Worm (Caenorhabditis elegans): ENCODE measurements around the gene sri-25.

The sri-25 gene

DNA sequence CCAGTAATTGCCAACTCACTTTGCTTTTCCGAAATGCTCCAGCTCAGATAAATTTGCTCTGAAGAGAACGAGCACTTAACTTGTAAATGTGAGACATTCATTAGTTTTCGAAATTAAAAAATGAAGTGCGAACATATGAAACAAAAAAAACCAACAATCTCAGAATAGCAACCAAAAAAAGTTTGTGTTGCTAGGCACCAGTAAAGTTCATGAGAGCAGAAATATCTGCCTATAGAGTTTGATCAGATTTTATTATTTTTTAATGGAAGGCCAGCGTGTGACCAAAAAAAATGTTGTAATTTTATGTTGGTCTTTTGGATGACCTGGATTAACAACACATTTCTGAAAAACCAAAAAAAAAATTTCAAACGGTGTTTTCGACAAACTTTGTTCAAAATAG, 47.3 kb downstream of the sri-25 start, which contains the start of gene M01B2.12:
M01B2.12 (minus strand) TSS at position 101 of the 400 bp plus-strand sequence.
- TF ChIP-seq lin-39 (tag; optimal IDR thresholded peaks at IDR 0.05): no peak
- TF ChIP-seq aly-2 (tag; optimal IDR thresholded peaks at IDR 0.05): no peak
- TF ChIP-seq ceh-28 (tag; optimal IDR thresholded peaks at IDR 0.05): no peak
- TF ChIP-seq sea-2 (GFP tag; optimal IDR thresholded peaks at IDR 0.05): no peak
- no peak for TF ChIP-seq nhr-28 (tag; optimal IDR thresholded peaks at IDR 0.05)
- no peak for TF ChIP-seq mml-1 (tag; optimal IDR thresholded peaks at IDR 0.05)
- TF ChIP-seq egl-5 (tag; optimal IDR thresholded peaks at IDR 0.05): no peak
- TF ChIP-seq snpc-4 (tag; optimal IDR thresholded peaks at IDR 0.05): no peak
- no peak for TF ChIP-seq unc-62 (GFP tag; optimal IDR thresholded peaks at IDR 0.05)

- TF ChIP-seq nhr-12 (tag; optimal IDR thresholded peaks at IDR 0.05) (no peak), lsy-12 (tag; optimal IDR thresholded peaks at IDR 0.05) (no peak), elt-3 (tag; optimal IDR thresholded peaks at IDR 0.05) (no peak), nfya-1 (tag; optimal IDR thresholded peaks at IDR 0.05; ENCODE audit: insufficient read depth) (no peak), ztf-11 (tag; optimal IDR thresholded peaks at IDR 0.05) (no peak), elt-2 (tag; optimal IDR thresholded peaks at IDR 0.05) (no peak), nhr-237 (tag; optimal IDR thresholded peaks at IDR 0.05) (no peak), ceh-16 (tag; optimal IDR thresholded peaks at IDR 0.05) (no peak), ztf-4 (tag; optimal IDR thresholded peaks at IDR 0.05) (no peak)
Measured at ce11 chrV:15265814-15266213, 49.0 kb downstream of the sri-25 start, which contains the start of gene M01B2.13. Gene M01B2.13, minus strand, starts transcription at chrV:15265914.

ce11 chrV:15267405-15267804, 50.6 kb downstream of the sri-25 start, which contains the start of gene T10H4.13:
Gene T10H4.13, minus strand, starts transcription at chrV:15267505.
- no peak for TF ChIP-seq lsy-12 (tag; optimal IDR thresholded peaks at IDR 0.05)
- no peak for TF ChIP-seq ceh-82 (tag; optimal IDR thresholded peaks at IDR 0.05)
- TF ChIP-seq skn-1 (tag; optimal IDR thresholded peaks at IDR 0.05): no peak
- TF ChIP-seq fos-1 (tag; optimal IDR thresholded peaks at IDR 0.05): no peak
- no peak for TF ChIP-seq nhr-11 (tag; optimal IDR thresholded peaks at IDR 0.05)
- no peak for TF ChIP-seq R02D3.7 (tag; optimal IDR thresholded peaks at IDR 0.05)
- no peak for TF ChIP-seq ceh-28 (tag; optimal IDR thresholded peaks at IDR 0.05)
- no peak for TF ChIP-seq unc-39 (tag; optimal IDR thresholded peaks at IDR 0.05)
- no peak for TF ChIP-seq nhr-67 (tag; optimal IDR thresholded peaks at IDR 0.05)
- TF ChIP-seq snpc-4 (tag; optimal IDR thresholded peaks at IDR 0.05): no peak

DNA sequence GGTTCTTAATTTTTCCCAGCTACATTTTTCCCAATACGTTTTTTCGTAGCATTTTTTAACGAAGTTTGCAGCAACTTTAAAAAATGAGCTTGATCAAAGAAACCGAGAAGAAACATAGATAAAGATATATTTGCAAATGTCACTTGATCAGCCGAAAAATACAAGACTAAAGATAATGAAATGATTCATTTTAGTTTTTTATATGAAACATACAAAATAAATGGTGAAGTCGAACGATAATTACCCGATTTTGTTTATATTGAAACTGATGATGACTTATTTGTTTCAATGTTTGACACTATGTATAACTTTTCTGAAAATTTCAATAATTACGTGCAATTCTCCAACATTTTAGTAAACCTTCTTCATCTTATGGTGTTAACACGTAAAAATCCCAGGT, 51.5 kb downstream of the sri-25 start, which contains the start of gene srw-22:
srw-22 (plus strand) TSS at position 301 of the 400 bp plus-strand sequence.
- no peak for TF ChIP-seq sea-2 (GFP tag; optimal IDR thresholded peaks at IDR 0.05)
- no peak for TF ChIP-seq fkh-2 (tag; optimal IDR thresholded peaks at IDR 0.05)
- no peak for TF ChIP-seq egl-27 (tag; optimal IDR thresholded peaks at IDR 0.05)
- no peak for TF ChIP-seq lin-15B (tag; optimal IDR thresholded peaks at IDR 0.05)
- TF ChIP-seq snpc-4 (tag; optimal IDR thresholded peaks at IDR 0.05): no peak
- no peak for TF ChIP-seq ceh-9 (tag; optimal IDR thresholded peaks at IDR 0.05)
- no peak for TF ChIP-seq nhr-25 (tag; optimal IDR thresholded peaks at IDR 0.05)
- TF ChIP-seq ama-1 (optimal IDR thresholded peaks at IDR 0.05): no peak
- no peak for TF ChIP-seq lin-39 (tag; optimal IDR thresholded peaks at IDR 0.05)
- no peak for TF ChIP-seq tbx-2 (tag; optimal IDR thresholded peaks at IDR 0.05)
- no peak for TF ChIP-seq hmg-11 (tag; optimal IDR thresholded peaks at IDR 0.05)
- TF ChIP-seq ceh-82 (tag; optimal IDR thresholded peaks at IDR 0.05): no peak
- no peak for TF ChIP-seq nhr-76 (tag; optimal IDR thresholded peaks at IDR 0.05)
